Fruit fly (Drosophila melanogaster) whole organism, embryonic: Measurements from ENCODE around the gene Tre1.

ENCODE experiments used
- Ada2b ChIP-seq: fragments of 200-800 bp; sonication (Bioruptor generic); IDR thresholded peaks from 2 replicates; pipeline ENCODE4 v1.3.6; 2022; ENCODE audit warnings: missing biosample characterization, missing genetic modification characterization
- CG10321 ChIP-seq: fragments of 200-800 bp; sonication (Bioruptor generic); IDR thresholded peaks from 2 replicates; pipeline ENCODE4 v1.3.6; 2022; ENCODE audit warnings: missing biosample characterization, missing genetic modification characterization
- CG10543 ChIP-seq: fragments of 200-800 bp; sonication (Bioruptor generic); optimal IDR thresholded peaks from 3 replicates; lab custom pipeline; 2017; ENCODE audit warnings: missing biosample characterization, mild to moderate bottlenecking, missing genetic modification characterization, moderate library complexity
- CG10565 ChIP-seq: fragments of 200-800 bp; sonication (Bioruptor generic); optimal IDR thresholded peaks from 3 replicates; lab custom pipeline; 2016; ENCODE audit warnings: missing biosample characterization, mild to moderate bottlenecking, missing genetic modification characterization
- CG11247 ChIP-seq: fragments of 200-800 bp; sonication (Bioruptor generic); IDR thresholded peaks from 2 replicates; pipeline ENCODE4 v1.3.6; 2022; ENCODE audit warnings: missing biosample characterization, missing genetic modification characterization
- CG13287 ChIP-seq: fragments of 200-800 bp; sonication (Bioruptor generic); IDR thresholded peaks from 2 replicates; pipeline ENCODE4 v1.3.6; 2022; ENCODE audit warnings: missing biosample characterization, missing genetic modification characterization; ENCODE audit not compliant: partially characterized antibody
- CG13624 ChIP-seq: fragments of 200-800 bp; sonication (Bioruptor generic); optimal IDR thresholded peaks from 2 replicates; lab custom pipeline; 2016; ENCODE audit warnings: missing biosample characterization, missing genetic modification characterization
- CG14014 ChIP-seq: fragments of 200-800 bp; sonication (Bioruptor generic); IDR thresholded peaks from 2 replicates; pipeline ENCODE4 v1.3.6; 2022; ENCODE audit warnings: missing biosample characterization, missing genetic modification characterization
- CG14050 ChIP-seq: fragments of 200-800 bp; sonication (Bioruptor generic); IDR thresholded peaks from 3 replicates; pipeline ENCODE4 v1.3.6; 2022; ENCODE audit warnings: missing biosample characterization, missing genetic modification characterization
- CG14667 ChIP-seq: fragments of 200-800 bp; sonication (Bioruptor generic); IDR thresholded peaks from 2 replicates; pipeline ENCODE4 v1.3.6; 2022; ENCODE audit warnings: missing biosample characterization, missing genetic modification characterization
- CG15073 ChIP-seq: fragments of 200-800 bp; sonication (Bioruptor generic); optimal IDR thresholded peaks from 2 replicates; lab custom pipeline; 2016; ENCODE audit warnings: missing biosample characterization, missing genetic modification characterization
- CG15269 ChIP-seq: fragments of 200-800 bp; sonication (Bioruptor generic); optimal IDR thresholded peaks from 2 replicates; lab custom pipeline; 2018; ENCODE audit warnings: missing biosample characterization, mild to moderate bottlenecking, missing genetic modification characterization, moderate library complexity
- CG15514 ChIP-seq: fragments of 200-800 bp; sonication (Bioruptor generic); optimal IDR thresholded peaks from 3 replicates; lab custom pipeline; 2017; ENCODE audit warnings: missing biosample characterization, missing genetic modification characterization, mild to moderate bottlenecking, moderate library complexity, missing genetic modification reagents
- CG16863 ChIP-seq: fragments of 200-800 bp; sonication (Bioruptor generic); optimal IDR thresholded peaks from 3 replicates; lab custom pipeline; 2016; ENCODE audit warnings: missing biosample characterization, missing genetic modification characterization
- CG18262 ChIP-seq: fragments of 200-800 bp; optimal IDR thresholded peaks from 3 replicates; lab custom pipeline; 2019; ENCODE audit warnings: missing biosample characterization, mild to moderate bottlenecking, missing genetic modification characterization, moderate library complexity
- CG18764 ChIP-seq: fragments of 200-800 bp; sonication (Bioruptor generic); optimal IDR thresholded peaks from 3 replicates; lab custom pipeline; 2016; ENCODE audit warnings: missing biosample characterization, missing genetic modification characterization
- CG31365 ChIP-seq: fragments of 200-800 bp; sonication (Bioruptor generic); optimal IDR thresholded peaks from 2 replicates; lab custom pipeline; 2018; ENCODE audit warnings: missing biosample characterization, mild to moderate bottlenecking, missing genetic modification characterization
- CG33557 ChIP-seq: fragments of 200-800 bp; sonication (Bioruptor generic); optimal IDR thresholded peaks from 2 replicates; lab custom pipeline; 2019; ENCODE audit warnings: missing biosample characterization, mild to moderate bottlenecking, missing genetic modification characterization, moderate library complexity
- CG34376 ChIP-seq: fragments of 200-800 bp; sonication (Bioruptor generic); optimal IDR thresholded peaks from 2 replicates; lab custom pipeline; 2018; ENCODE audit warnings: missing biosample characterization, mild to moderate bottlenecking, missing genetic modification characterization
- CG3726 ChIP-seq: fragments of 200-800 bp; sonication (Bioruptor generic); IDR thresholded peaks from 3 replicates; pipeline ENCODE4, ENCODE4 v1.3.6; 2022; ENCODE audit warnings: missing biosample characterization, missing genetic modification characterization
- CG8388 ChIP-seq: fragments of 200-800 bp; sonication (Bioruptor generic); optimal IDR thresholded peaks from 2 replicates; lab custom pipeline; 2019; ENCODE audit warnings: missing biosample characterization, mild to moderate bottlenecking, missing genetic modification characterization, moderate library complexity
- CG9932 ChIP-seq: fragments of 200-800 bp; sonication (Bioruptor generic); IDR thresholded peaks from 2 replicates; pipeline ENCODE4 v1.3.6; 2022; ENCODE audit warnings: missing biosample characterization, missing genetic modification characterization
- E2f1 ChIP-seq: fragments of 200-800 bp; sonication (Bioruptor generic); IDR thresholded peaks from 2 replicates; pipeline ENCODE4 v1.3.6; 2022; ENCODE audit warnings: missing biosample characterization, missing genetic modification characterization
- Hr78 ChIP-seq, 2 experiments: fragments of 200-800 bp in 1 of 2; fragments of >200 bp in 1 of 2; sonication (Bioruptor generic) in 1 of 2; optimal IDR thresholded peaks; 2 replicates each; lab custom pipeline; 2017 to 2019; ENCODE audit warnings: missing biosample characterization in 2 of 2, missing genetic modification characterization in 2 of 2, mild to moderate bottlenecking in 1 of 2, moderate library complexity in 1 of 2
- Max ChIP-seq: fragments of 200-800 bp; sonication (Bioruptor generic); optimal IDR thresholded peaks from 2 replicates; lab custom pipeline; 2016; ENCODE audit warnings: missing biosample characterization, mild to moderate bottlenecking, missing genetic modification characterization
- Oli ChIP-seq: fragments of 200-800 bp; sonication (Bioruptor generic); optimal IDR thresholded peaks from 2 replicates; lab custom pipeline; 2018; ENCODE audit warnings: missing biosample characterization, mild to moderate bottlenecking, missing genetic modification characterization, moderate library complexity
- Ssrp ChIP-seq: fragments of 200-800 bp; sonication (Bioruptor generic); optimal IDR thresholded peaks from 2 replicates; lab custom pipeline; 2018; ENCODE audit warnings: missing biosample characterization, mild to moderate bottlenecking, missing genetic modification characterization, moderate library complexity
- ac ChIP-seq: fragments of 200-800 bp; sonication (Bioruptor generic); optimal IDR thresholded peaks from 3 replicates; lab custom pipeline; 2017; ENCODE audit warnings: missing biosample characterization, mild to moderate bottlenecking, missing genetic modification characterization
- eyg ChIP-seq: fragments of 200-800 bp; sonication (Bioruptor generic); optimal IDR thresholded peaks from 3 replicates; lab custom pipeline; 2016; ENCODE audit warnings: missing biosample characterization, missing genetic modification characterization
- fd3F ChIP-seq: fragments of 200-800 bp; sonication (Bioruptor generic); optimal IDR thresholded peaks from 2 replicates; lab custom pipeline; 2018; ENCODE audit warnings: missing biosample characterization, mild to moderate bottlenecking, missing genetic modification characterization, moderate library complexity
- fd96Cb ChIP-seq: fragments of 200-800 bp; sonication (Bioruptor generic); optimal IDR thresholded peaks from 2 replicates; lab custom pipeline; 2018; ENCODE audit warnings: missing biosample characterization, mild to moderate bottlenecking, missing genetic modification characterization, moderate library complexity
- gce ChIP-seq: fragments of 200-800 bp; sonication (Bioruptor generic); IDR thresholded peaks from 3 replicates; pipeline ENCODE4 v1.3.6; 2022; ENCODE audit warnings: missing biosample characterization, missing genetic modification characterization
- grau ChIP-seq: fragments of 200-800 bp; optimal IDR thresholded peaks from 3 replicates; lab custom pipeline; 2019; ENCODE audit warnings: missing biosample characterization, mild to moderate bottlenecking, missing genetic modification characterization, moderate library complexity
- her ChIP-seq: fragments of 200-800 bp; sonication (Bioruptor generic); optimal IDR thresholded peaks from 2 replicates; lab custom pipeline; 2016; ENCODE audit warnings: missing biosample characterization, missing genetic modification characterization
- hkb ChIP-seq, 2 experiments: fragments of 200-800 bp in 1 of 2; fragments of >200 bp in 1 of 2; sonication (Bioruptor generic) in 1 of 2; IDR thresholded peaks in 1 of 2; optimal IDR thresholded peaks in 1 of 2; 2 replicates each; pipeline versions ENCODE4 v1.3.6 to Lab custom; 2017 to 2022; ENCODE audit warnings: missing biosample characterization in 1 of 2, missing genetic modification characterization in 1 of 2
- inv ChIP-seq: fragments of 200-800 bp; sonication (Bioruptor generic); IDR thresholded peaks from 2 replicates; pipeline ENCODE4 v1.3.6; 2022; ENCODE audit warnings: missing biosample characterization, missing genetic modification characterization; ENCODE audit not compliant: partially characterized antibody
- jing ChIP-seq: fragments of 200-800 bp; sonication (Bioruptor generic); optimal IDR thresholded peaks from 2 replicates; lab custom pipeline; 2018; ENCODE audit warnings: missing biosample characterization, mild to moderate bottlenecking, missing genetic modification characterization
- lola ChIP-seq, 3 experiments: fragments of >200 bp in 2 of 3; fragments of 200-800 bp in 1 of 3; sonication (Bioruptor generic) in 1 of 3; optimal IDR thresholded peaks; 2 replicates each; lab custom pipeline; 2017 to 2019; ENCODE audit warnings: missing biosample characterization in 3 of 3, missing genetic modification characterization in 3 of 3, mild to moderate bottlenecking in 1 of 3, moderate library complexity in 1 of 3
- nerfin-2 ChIP-seq: fragments of 200-800 bp; sonication (Bioruptor generic); IDR thresholded peaks from 2 replicates; pipeline ENCODE4 v1.3.6; 2022; ENCODE audit warnings: missing biosample characterization, missing genetic modification characterization; ENCODE audit not compliant: partially characterized antibody
- psq ChIP-seq: fragments of 200-800 bp; sonication (Bioruptor generic); optimal IDR thresholded peaks from 2 replicates; lab custom pipeline; 2017; ENCODE audit warnings: missing biosample characterization, missing genetic modification characterization
- ro ChIP-seq: fragments of 200-800 bp; sonication (Bioruptor generic); IDR thresholded peaks from 2 replicates; pipeline ENCODE4 v1.3.6; 2022; ENCODE audit warnings: missing biosample characterization, missing genetic modification characterization
- row ChIP-seq: fragments of 200-800 bp; sonication (Bioruptor generic); IDR thresholded peaks from 3 replicates; pipeline ENCODE4 v1.3.6; 2022; ENCODE audit warnings: missing biosample characterization, missing genetic modification characterization
- schlank ChIP-seq: fragments of 200-800 bp; sonication (Bioruptor generic); optimal IDR thresholded peaks from 2 replicates; lab custom pipeline; 2018; ENCODE audit warnings: missing biosample characterization, mild to moderate bottlenecking, missing genetic modification characterization
- sim ChIP-seq: fragments of 200-800 bp; sonication (Bioruptor generic); IDR thresholded peaks from 2 replicates; pipeline ENCODE4 v1.3.6; 2022; ENCODE audit warnings: missing biosample characterization, missing genetic modification characterization
- ssp ChIP-seq: fragments of 200-800 bp; sonication (Bioruptor generic); IDR thresholded peaks from 2 replicates; pipeline ENCODE4 v1.3.6; 2022; ENCODE audit warnings: missing biosample characterization, missing genetic modification characterization
- tin ChIP-seq: fragments of 200-800 bp; sonication (Bioruptor generic); optimal IDR thresholded peaks from 3 replicates; lab custom pipeline; 2016; ENCODE audit warnings: missing biosample characterization, missing genetic modification characterization
- tll ChIP-seq, 2 experiments: fragments of 200-800 bp in 1 of 2; fragments of >200 bp in 1 of 2; sonication (Bioruptor generic) in 1 of 2; optimal IDR thresholded peaks; 2 replicates each; lab custom pipeline; 2017 to 2019; ENCODE audit warnings: missing biosample characterization in 2 of 2, missing genetic modification characterization in 2 of 2, mild to moderate bottlenecking in 1 of 2, moderate library complexity in 1 of 2
- yki ChIP-seq: fragments of >200 bp; optimal IDR thresholded peaks from 3 replicates; lab custom pipeline; 2018
- zfh2 ChIP-seq: fragments of 200-800 bp; sonication (Bioruptor generic); optimal IDR thresholded peaks from 2 replicates; lab custom pipeline; 2016; ENCODE audit warnings: missing biosample characterization, missing genetic modification characterization

The Tre1 gene

dm6 chrX:5639083-5639482 is 40.7 kb downstream of the Tre1 start (continued):
- no peak for TF ChIP-seq Hr78 (GFP tag; optimal IDR thresholded peaks at IDR 0.05; lab: Kevin White, UChicago)
- TF ChIP-seq CG9932 (GFP tag; lab: Robert Waterston, UW): 0 out of 2 replicates have a peak, but pooled peaks have one; percentile 9
- no peak for TF ChIP-seq CG10565 (GFP tag; lab: Kevin White, UChicago)
- TF ChIP-seq CG10543: no peak
- peak; percentile 48 for TF ChIP-seq Ssrp
- 0 out of 2 replicates have a peak, but pooled peaks have one; percentile 18 for TF ChIP-seq CG10321 (GFP tag; lab: Robert Waterston, UW)
- peak; percentile 47; the same call in 1 of the 2 replicates for TF ChIP-seq CG14014 (GFP tag; lab: Robert Waterston, UW)
- peak; percentile 59 for TF ChIP-seq fd96Cb (tag; lab: Kevin White, UChicago)
- TF ChIP-seq Max (GFP tag; lab: Kevin White, UChicago): no peak
- TF ChIP-seq CG34376: no peak
- peak; percentile 50 for TF ChIP-seq tin (GFP tag; lab: Kevin White, UChicago)
- TF ChIP-seq hkb (optimal IDR thresholded peaks at IDR 0.05; lab: Kevin White, UChicago): no peak
- TF ChIP-seq hkb (GFP tag; IDR thresholded peaks at IDR 0.05; lab: Robert Waterston, UW): peak; percentile 61
- TF ChIP-seq CG14667 (GFP tag; lab: Robert Waterston, UW): 0 out of 2 replicates have a peak, but pooled peaks have one; percentile 10
- TF ChIP-seq ac (GFP tag; lab: Kevin White, UChicago): peak; percentile 3
- no peak for TF ChIP-seq CG14050 (GFP tag; lab: Robert Waterston, UW)
- no peak for TF ChIP-seq CG15514 (GFP tag; lab: Kevin White, UChicago)
- TF ChIP-seq lola (GFP tag; optimal IDR thresholded peaks at IDR 0.05; lab: Kevin White, UChicago): peak in 1 of 3 experiments; percentile 60
- peak; percentile 32 for TF ChIP-seq CG33557 (GFP tag; lab: Kevin White, UChicago)
- TF ChIP-seq CG15269: peak; percentile 27
- TF ChIP-seq tll (GFP tag; optimal IDR thresholded peaks at IDR 0.05; lab: Kevin White, UChicago): no peak
- TF ChIP-seq eyg: no peak
- no peak for TF ChIP-seq psq (GFP tag; lab: Kevin White, UChicago)
- TF ChIP-seq nerfin-2 (GFP tag; lab: Robert Waterston, UW): no peak
- peak; percentile 26 for TF ChIP-seq CG13624 (GFP tag; lab: Kevin White, UChicago)
- peak; percentile 60 for TF ChIP-seq CG8388 (GFP tag; lab: Kevin White, UChicago)
- TF ChIP-seq CG15073 (GFP tag; lab: Kevin White, UChicago): no peak
- TF ChIP-seq CG3726 (GFP tag; lab: Robert Waterston, UW): no peak
- 0 out of 2 replicates have a peak, but pooled peaks have one; percentile 38 for TF ChIP-seq sim (GFP tag; lab: Robert Waterston, UW)
- no peak for TF ChIP-seq her
- no peak for TF ChIP-seq CG11247 (GFP tag; lab: Robert Waterston, UW)
- TF ChIP-seq schlank (tag; lab: Kevin White, UChicago): no peak
- TF ChIP-seq CG31365: peak; percentile 1
- TF ChIP-seq grau (tag; lab: Kevin White, UChicago): peak; percentile 40
- no peak for TF ChIP-seq ro (GFP tag; lab: Robert Waterston, UW)
- no peak for TF ChIP-seq CG13287
- TF ChIP-seq row (GFP tag; lab: Robert Waterston, UW): peak; percentile 52
- TF ChIP-seq fd3F: no peak
- TF ChIP-seq E2f1 (GFP tag; lab: Robert Waterston, UW): 0 out of 2 replicates have a peak, but pooled peaks have one; percentile 16
- peak; percentile 43 for TF ChIP-seq ssp
- TF ChIP-seq CG16863: no peak
- TF ChIP-seq yki (lab: Kevin White, UChicago): no peak
- peak; percentile 4 for TF ChIP-seq jing (GFP tag; lab: Kevin White, UChicago)
- TF ChIP-seq inv (GFP tag; lab: Robert Waterston, UW): no peak
- TF ChIP-seq CG18764 (GFP tag; lab: Kevin White, UChicago): peak; percentile 22
- 0 out of 3 replicates have a peak, but pooled peaks have one; percentile 26 for TF ChIP-seq gce
- TF ChIP-seq Oli (tag; lab: Kevin White, UChicago): peak; percentile 50
- no peak for TF ChIP-seq zfh2 (GFP tag; lab: Kevin White, UChicago)
- peak; percentile 44; the same call in 1 of the 2 replicates for TF ChIP-seq Ada2b
- peak; percentile 53 for TF ChIP-seq CG18262 (tag; lab: Kevin White, UChicago)
